Worm (Caenorhabditis elegans) whole organism, L1 larva: Measurements from ENCODE around the gene sor-1.

Experiments
- egl-27 ChIP-seq, 2 experiments: fragments of 150-350 bp in 1 of 2; sonication (generic microtip); optimal IDR thresholded peaks; 3 replicates each; lab custom pipeline; 2017 to 2018; ENCODE audit warnings: missing biosample characterization in 2 of 2, missing genetic modification characterization in 2 of 2, missing genetic modification reagents in 2 of 2
- isw-1 ChIP-seq: fragments of 200-800 bp; sonication (Bioruptor generic); IDR thresholded peaks from 2 replicates; pipeline ENCODE4 v1.3.6; 2022; ENCODE audit warnings: missing genetic modification characterization, missing compliant biosample characterization
- sptf-1 ChIP-seq: fragments of 150-350 bp; optimal IDR thresholded peaks from 2 replicates; lab custom pipeline; 2014; ENCODE audit warnings: missing biosample characterization, missing genetic modification characterization
- unc-130 ChIP-seq: fragments of 150-350 bp; optimal IDR thresholded peaks from 2 replicates; lab custom pipeline; 2017; ENCODE audit warnings: missing biosample characterization, missing genetic modification characterization, inconsistent platforms
- unc-86 ChIP-seq: sonication (generic microtip); optimal IDR thresholded peaks from 2 replicates; lab custom pipeline; 2016; ENCODE audit warnings: missing genetic modification characterization, missing compliant biosample characterization

DNA sequence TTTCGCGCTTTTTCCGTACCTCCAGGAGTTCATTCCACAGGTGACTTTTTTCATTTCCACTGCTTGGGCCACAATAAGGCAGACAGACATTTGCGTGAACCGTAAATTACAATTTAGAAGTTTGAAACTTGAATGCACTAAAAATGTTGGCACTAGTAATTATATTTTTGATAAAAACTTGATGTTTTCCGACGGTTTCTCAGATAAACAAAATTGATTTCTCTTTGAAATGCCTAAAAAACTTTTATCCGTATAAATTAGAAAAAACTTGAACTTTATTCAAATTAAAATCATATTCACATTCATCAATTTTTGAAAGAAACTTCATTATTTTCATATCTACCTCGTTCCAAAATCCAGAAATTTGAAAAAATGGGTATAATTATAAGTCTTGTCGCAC lies 22.3 kb upstream of the sor-1 start, which contains the start of gene ZK353.3:
- no peak for TF ChIP-seq egl-27 (tag; optimal IDR thresholded peaks at IDR 0.05; lab: Kevin White, UChicago)
- TF ChIP-seq unc-130 (tag; lab: Kevin White, UChicago): no peak
- no peak for TF ChIP-seq unc-86 (tag; lab: Kevin White, UChicago)
- no peak for TF ChIP-seq isw-1 (GFP tag; lab: Robert Waterston, UW)
- no peak for TF ChIP-seq sptf-1 (tag; lab: Kevin White, UChicago)
